Worm (Caenorhabditis elegans): ENCODE results near the gene rpb-6.

rpb-6 gene

ce11 chrII:10559671-10560184 lies 19.5 kb upstream of the rpb-6 start (continued):
- TF ChIP-seq nhr-77 (tag; optimal IDR thresholded peaks at IDR 0.05) (no peak), dve-1 (tag; optimal IDR thresholded peaks at IDR 0.05; ENCODE audit: insufficient read depth) (peak; percentile 77), nhr-6 (tag; optimal IDR thresholded peaks at IDR 0.05) (no peak), Y75B8A.6 (GFP tag; IDR thresholded peaks at IDR 0.05) (0 out of 2 replicates have a peak, but pooled peaks have one; percentile 49), R02D3.7 (tag; optimal IDR thresholded peaks at IDR 0.05) (no peak), lin-38 (GFP tag; IDR thresholded peaks at IDR 0.05) (peak; percentile 62), F26F4.8 (GFP tag; conservative IDR thresholded peaks at IDR 0.05) (no peak), hlh-11 (tag; optimal IDR thresholded peaks at IDR 0.05) (no peak), unc-62 (GFP tag; optimal IDR thresholded peaks at IDR 0.05 in 1 of 2) (peak in 1 of 2 experiments; percentile 95), unc-62 (tag; optimal IDR thresholded peaks at IDR 0.05) (no peak), F37D6.2 (tag; optimal IDR thresholded peaks at IDR 0.05) (no peak), spr-3 (GFP tag; optimal IDR thresholded peaks at IDR 0.05) (no peak), dmd-8 (GFP tag; IDR thresholded peaks at IDR 0.05) (no peak), nhr-237 (tag; optimal IDR thresholded peaks at IDR 0.05) (no peak), T20F7.1 (GFP tag; optimal IDR thresholded peaks at IDR 0.05) (no peak), rbr-2 (tag; optimal IDR thresholded peaks at IDR 0.05) (no peak), saeg-2 (GFP tag; IDR thresholded peaks at IDR 0.05) (no peak), mep-1 (tag; optimal IDR thresholded peaks at IDR 0.05) (peak; percentile 51), gei-8 (GFP tag; optimal IDR thresholded peaks at IDR 0.05) (peak; percentile 25), duxl-1 (tag; optimal IDR thresholded peaks at IDR 0.05; ENCODE audit: poor library complexity) (peak; percentile 62), F49E8.2 (tag; optimal IDR thresholded peaks at IDR 0.05; ENCODE audit: borderline replicate concordance) (no peak), ztf-7 (tag; optimal IDR thresholded peaks at IDR 0.05) (no peak), mdt-29 (GFP tag; IDR thresholded peaks at IDR 0.05) (no peak), spr-1 (tag; optimal IDR thresholded peaks at IDR 0.05) (no peak), dmd-6 (GFP tag; IDR thresholded peaks at IDR 0.05) (no peak), set-16 (GFP tag; IDR thresholded peaks at IDR 0.05) (no peak), nhr-42 (GFP tag; IDR thresholded peaks at IDR 0.05) (no peak), snpc-4 (tag; optimal IDR thresholded peaks at IDR 0.05) (no peak), dpl-1 (GFP tag; optimal IDR thresholded peaks at IDR 0.05) (no peak), lin-15B (tag; optimal IDR thresholded peaks at IDR 0.05) (no peak), php-3 (GFP tag; IDR thresholded peaks at IDR 0.05) (0 out of 2 replicates have a peak, but pooled peaks have one; percentile 11), madf-5 (GFP tag; IDR thresholded peaks at IDR 0.05) (no peak), snpc-1.2 (GFP tag; IDR thresholded peaks at IDR 0.05) (no peak), daf-12 (tag; optimal IDR thresholded peaks at IDR 0.05) (no peak), vab-7 (GFP tag; IDR thresholded peaks at IDR 0.05) (no peak), fos-1 (tag; optimal IDR thresholded peaks at IDR 0.05) (no peak), nhr-25 (tag; optimal IDR thresholded peaks at IDR 0.05; ENCODE audit: borderline replicate concordance, insufficient read depth) (no peak), mxl-2 (GFP tag; conservative IDR thresholded peaks at IDR 0.05) (no peak), ZK546.5 (tag; optimal IDR thresholded peaks at IDR 0.05) (no peak), nhr-28 (tag; optimal IDR thresholded peaks at IDR 0.05) (peak; percentile 32), hlh-30 (tag; optimal IDR thresholded peaks at IDR 0.05; ENCODE audit: insufficient read depth) (no peak), ceh-44 (GFP tag; IDR thresholded peaks at IDR 0.05) (no peak), cey-2 (tag; optimal IDR thresholded peaks at IDR 0.05; ENCODE audit: borderline replicate concordance, insufficient read depth) (no peak), zfp-2 (tag; optimal IDR thresholded peaks at IDR 0.05) (no peak), F44E2.7 (GFP tag; IDR thresholded peaks at IDR 0.05) (no peak), T26A8.4 (GFP tag; IDR thresholded peaks at IDR 0.05) (no peak), tag-97 (GFP tag; IDR thresholded peaks at IDR 0.05) (no peak), zfp-3 (GFP tag; conservative IDR thresholded peaks at IDR 0.05) (no peak), Y48G9A.11 (GFP tag; IDR thresholded peaks at IDR 0.05) (no peak), pqm-1 (tag; optimal IDR thresholded peaks at IDR 0.05) (peak; percentile 33), F10B5.3 (tag; optimal IDR thresholded peaks at IDR 0.05) (no peak)
